Fruit fly (Drosophila melanogaster) S2 (cell line): ENCODE measurements around the gene Act5C.

Source experiments
- CG8478 ChIP-seq: fragments of >200 bp; optimal IDR thresholded peaks from 2 replicates; lab custom pipeline; 2018
- CTCF ChIP-seq, 2 experiments: fragments of >200 bp; optimal IDR thresholded peaks; 2 replicates each; lab custom pipeline; 2018

Gene Act5C

DNA sequence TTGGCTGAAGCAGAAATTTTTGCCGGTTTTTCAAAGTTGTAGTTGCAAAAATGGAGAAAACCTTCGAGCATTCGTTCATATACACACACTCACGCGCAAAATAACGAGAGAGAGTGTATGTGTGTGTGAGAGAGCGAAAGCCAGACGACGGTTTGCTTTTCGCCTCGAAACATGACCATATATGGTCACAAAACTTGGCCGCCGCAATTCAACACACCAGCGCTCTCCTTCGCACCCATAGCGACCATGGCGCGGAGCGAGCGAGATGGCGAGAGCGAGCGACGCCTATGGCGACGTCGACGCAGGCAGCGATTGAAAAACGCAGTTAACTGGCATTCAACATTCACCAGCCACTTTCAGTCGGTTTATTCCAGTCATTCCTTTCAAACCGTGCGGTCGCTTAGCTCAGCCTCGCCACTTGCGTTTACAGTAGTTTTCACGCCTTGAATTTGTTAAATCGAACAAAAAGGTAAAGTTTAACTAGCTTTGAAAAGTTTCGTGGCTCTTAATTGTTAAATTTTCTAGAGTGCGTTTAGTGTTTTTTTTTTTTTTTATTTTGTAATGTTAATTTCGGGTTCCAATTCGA, 1.1 kb downstream of the Act5C start:
- TF ChIP-seq CTCF (optimal IDR thresholded peaks at IDR 0.05; lab: Kevin White, UChicago) (no peak), CG8478 (lab: Kevin White, UChicago) (no peak)

dm6 chrX:5902701-5903100, 2.0 kb downstream of the Act5C start:
- TF ChIP-seq CG8478 (lab: Kevin White, UChicago) (no peak), CTCF (optimal IDR thresholded peaks at IDR 0.05; lab: Kevin White, UChicago) (no peak)

DNA sequence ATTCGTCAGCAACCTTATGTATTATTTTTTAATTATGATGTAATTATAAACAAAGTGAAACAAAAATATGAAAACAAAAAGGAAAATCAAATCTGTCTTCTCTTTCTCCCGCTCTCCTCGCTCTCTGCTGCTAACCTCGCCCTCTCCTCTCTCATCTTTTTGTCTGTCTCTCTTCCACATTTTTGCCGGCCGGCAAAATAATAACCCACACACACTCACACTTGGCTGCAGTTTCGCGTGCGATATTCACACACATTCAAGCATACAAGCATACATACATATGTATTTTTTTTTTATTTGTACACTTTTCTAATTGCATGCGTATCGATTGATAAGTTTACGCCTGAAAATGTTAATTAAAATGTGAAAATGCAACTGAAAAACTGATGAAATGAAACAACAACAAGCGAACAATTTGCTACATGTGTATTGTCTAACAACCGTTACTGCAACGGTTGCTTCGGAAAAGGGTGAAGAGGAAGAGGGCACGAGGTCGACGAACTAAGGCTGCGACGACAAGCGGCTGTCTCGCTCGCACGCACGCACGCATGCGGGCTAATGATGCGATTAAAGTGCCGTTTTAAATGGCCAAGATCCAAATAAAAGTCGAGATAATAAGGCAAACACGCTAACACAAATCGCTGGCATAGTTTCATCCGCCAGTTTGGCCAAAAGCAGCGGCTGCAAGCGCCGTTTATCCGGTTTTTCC, 3.9 kb downstream of the Act5C start:
- TF ChIP-seq CG8478 (lab: Kevin White, UChicago): no peak
- no peak for TF ChIP-seq CTCF (optimal IDR thresholded peaks at IDR 0.05; lab: Kevin White, UChicago)

- TF ChIP-seq CG8478 (lab: Kevin White, UChicago) (no peak), CTCF (optimal IDR thresholded peaks at IDR 0.05; lab: Kevin White, UChicago) (no peak)
Observed at dm6 chrX:5905086-5905400, 4.4 kb downstream of the Act5C start.

DNA sequence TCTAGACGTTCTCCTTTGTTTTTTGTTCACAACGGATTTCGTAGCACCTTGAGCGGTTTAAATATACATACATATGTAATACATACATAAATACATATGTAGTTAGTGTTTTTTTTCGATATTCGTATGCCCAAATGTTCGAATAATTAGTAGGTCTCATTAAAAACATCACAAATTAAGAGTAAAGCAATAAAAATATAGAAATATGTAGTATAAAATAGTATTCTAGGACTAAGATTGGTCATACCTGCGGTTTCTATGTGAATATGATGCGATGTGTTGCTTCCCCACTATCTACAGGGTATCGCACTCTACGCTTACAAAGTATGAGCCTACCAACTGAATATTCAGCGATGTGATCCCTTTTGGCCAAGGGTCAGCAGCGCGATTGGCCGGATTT, 4.8 kb downstream of the Act5C start, which contains the start of gene CG4020:
CG4020 (plus strand) TSS at position 301 of the 400 bp plus-strand sequence.
- TF ChIP-seq CG8478 (lab: Kevin White, UChicago) (no peak), CTCF (optimal IDR thresholded peaks at IDR 0.05; lab: Kevin White, UChicago) (no peak)

- TF ChIP-seq CG8478 (lab: Kevin White, UChicago) (no peak), CTCF (optimal IDR thresholded peaks at IDR 0.05; lab: Kevin White, UChicago) (peak; percentile 95 to 97)
Observed at dm6 chrX:5907916-5908315, 7.3 kb downstream of the Act5C start, which contains the start of gene CG12236. CG12236 (plus strand) TSS chrX:5908135.

DNA sequence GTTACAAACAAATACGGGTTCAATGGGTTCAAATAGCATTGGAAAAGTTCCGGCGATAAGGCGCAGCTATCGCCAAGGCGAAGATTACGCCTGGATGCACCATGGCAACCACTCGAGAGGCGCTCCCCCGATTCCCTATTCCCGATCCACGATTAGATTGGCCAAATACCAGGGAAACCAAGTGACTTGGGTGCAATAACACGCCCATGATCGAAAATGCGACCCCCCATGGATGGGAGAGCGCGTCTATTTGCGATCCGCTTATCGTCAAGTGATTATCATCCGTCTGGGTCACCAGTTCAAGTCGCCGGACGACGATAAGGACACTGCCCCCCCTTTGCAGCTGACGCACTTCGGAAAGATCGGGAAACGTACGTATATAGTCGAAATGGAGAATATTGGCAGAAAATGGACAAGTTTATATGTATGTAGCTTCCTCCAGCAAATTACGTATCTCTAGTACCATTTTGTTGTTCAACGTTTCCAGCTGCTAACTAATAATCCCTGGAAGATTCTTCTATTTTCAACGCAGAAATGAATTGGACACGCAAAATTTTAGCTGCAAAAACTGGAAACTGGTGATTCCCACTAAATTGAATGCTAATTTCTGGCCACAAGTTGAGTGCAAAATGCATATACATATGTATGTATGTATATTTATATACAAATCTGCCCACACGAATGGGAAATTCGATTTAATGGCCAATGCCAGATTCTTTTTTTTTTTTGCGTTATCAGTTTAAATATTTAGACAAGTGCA, 14.5 kb downstream of the Act5C start:
- no peak for TF ChIP-seq CG8478 (lab: Kevin White, UChicago)
- no peak for TF ChIP-seq CTCF (optimal IDR thresholded peaks at IDR 0.05; lab: Kevin White, UChicago)

dm6 chrX:5915752-5916493, 15.3 kb downstream of the Act5C start:
- TF ChIP-seq CG8478 (lab: Kevin White, UChicago) (no peak), CTCF (optimal IDR thresholded peaks at IDR 0.05; lab: Kevin White, UChicago) (no peak)

dm6 chrX:5916494-5917309, 16.0 kb downstream of the Act5C start, which contains the start of the genes Shmt and CG3726:
Shmt (minus strand) TSS chrX:5916797.
CG3726 (plus strand) TSS chrX:5917097.
- TF ChIP-seq CG8478 (lab: Kevin White, UChicago) (no peak), CTCF (optimal IDR thresholded peaks at IDR 0.05; lab: Kevin White, UChicago) (peak in 1 of 2 experiments; percentile 7)

- TF ChIP-seq CG8478 (lab: Kevin White, UChicago) (no peak), CTCF (optimal IDR thresholded peaks at IDR 0.05; lab: Kevin White, UChicago) (no peak)
Observed at dm6 chrX:5917310-5917988, 16.8 kb downstream of the Act5C start.

DNA sequence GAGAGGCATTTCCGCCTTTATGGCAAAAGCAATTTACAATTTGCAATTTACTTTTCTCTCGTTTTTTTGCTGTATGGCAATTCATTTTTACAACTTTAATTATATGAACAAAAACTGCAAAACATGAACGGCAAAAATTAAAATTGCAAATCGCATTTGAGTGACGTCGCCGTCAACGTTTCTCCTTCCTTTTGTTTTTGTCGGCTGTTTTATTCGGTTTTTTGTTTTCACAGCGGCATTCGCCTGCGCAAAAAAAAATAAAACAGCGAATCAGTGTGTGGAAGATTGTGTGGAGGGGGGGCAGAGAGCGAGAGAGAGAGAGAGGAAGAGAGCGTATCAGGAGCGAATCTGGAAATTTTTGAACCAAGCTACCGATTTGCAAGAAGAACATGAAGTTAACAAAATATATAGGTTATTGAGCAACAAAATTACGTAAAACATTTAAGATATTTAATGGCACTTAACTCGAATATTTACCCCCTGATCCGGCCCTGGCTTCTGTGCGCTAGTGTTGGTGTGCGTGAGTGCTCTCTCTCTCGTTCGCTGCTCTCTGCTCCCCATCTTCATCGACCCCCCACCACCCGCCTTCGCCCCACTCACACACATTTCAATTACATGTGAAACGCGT, 18.0 kb downstream of the Act5C start:
- TF ChIP-seq CTCF (optimal IDR thresholded peaks at IDR 0.05; lab: Kevin White, UChicago) (no peak), CG8478 (lab: Kevin White, UChicago) (no peak)

- TF ChIP-seq CG8478 (lab: Kevin White, UChicago) (no peak), CTCF (optimal IDR thresholded peaks at IDR 0.05; lab: Kevin White, UChicago) (no peak)
Observed at dm6 chrX:5920932-5921331, 20.3 kb downstream of the Act5C start.

- TF ChIP-seq CG8478 (lab: Kevin White, UChicago) (no peak), CTCF (optimal IDR thresholded peaks at IDR 0.05; lab: Kevin White, UChicago) (no peak)
Observed at dm6 chrX:5922057-5922456, 21.4 kb downstream of the Act5C start.
